Fruit fly (Drosophila melanogaster): ENCODE data around the gene CG14963.

CG14963 gene

DNA sequence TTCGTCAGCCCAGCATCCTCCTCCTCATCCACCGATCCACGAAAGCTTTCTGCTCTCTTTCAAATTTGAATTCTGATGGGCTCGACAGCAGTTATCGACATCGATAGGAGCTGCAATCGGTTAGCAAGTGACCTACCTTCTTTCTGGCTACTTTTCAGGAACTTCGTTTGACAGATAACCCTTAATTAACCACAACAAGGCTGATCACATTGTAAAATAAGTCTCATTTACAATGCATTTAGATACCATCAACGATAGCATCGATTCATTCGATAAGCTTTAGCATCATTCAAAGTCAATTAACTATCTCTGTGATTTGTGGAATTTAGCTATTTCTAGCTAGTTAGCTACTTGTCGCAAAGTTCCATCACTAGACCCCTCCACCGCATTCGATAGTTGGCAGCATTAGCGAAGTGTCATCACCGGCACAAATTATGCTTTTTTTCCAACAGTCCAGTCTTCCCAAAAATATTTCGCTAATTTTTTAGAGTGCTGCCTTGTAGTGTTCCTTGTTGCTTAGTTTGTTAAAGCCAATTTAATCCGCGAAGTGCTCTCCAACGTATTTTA lies 6.3 kb upstream of the CG14963 start, which contains the start of the genes MnM and Girdin (continued):
- no peak for TF ChIP-seq CG15011 (GFP tag; optimal IDR thresholded peaks at IDR 0.05)
- no peak for TF ChIP-seq dmrt99B (tag; optimal IDR thresholded peaks at IDR 0.05)
- TF ChIP-seq pb (GFP tag; optimal IDR thresholded peaks at IDR 0.05) = peak; percentile 53
- TF ChIP-seq zen (tag; optimal IDR thresholded peaks at IDR 0.05) = peak; percentile 54
- no peak for TF ChIP-seq CG17568 (GFP tag; optimal IDR thresholded peaks at IDR 0.05)
- TF ChIP-seq Dref (GFP tag; IDR thresholded peaks at IDR 0.05) = peak; percentile 68
- TF ChIP-seq CG3995 (GFP tag; optimal IDR thresholded peaks at IDR 0.05) = peak; percentile 86
- TF ChIP-seq CG11560 (tag; IDR thresholded peaks at IDR 0.05) = peak; percentile 53; the same call in 1 of the 3 replicates
- peak; percentile 50 for TF ChIP-seq Mes4 (GFP tag; optimal IDR thresholded peaks at IDR 0.05)
- no peak for TF ChIP-seq fd64A (GFP tag; optimal IDR thresholded peaks at IDR 0.05)
- TF ChIP-seq nerfin-1 (tag; optimal IDR thresholded peaks at IDR 0.05) = peak; percentile 6
- peak; percentile 41; the same call in 1 of the 2 replicates for TF ChIP-seq Xrp1 (GFP tag; IDR thresholded peaks at IDR 0.05)
- no peak for TF ChIP-seq D19B (GFP tag; optimal IDR thresholded peaks at IDR 0.05)
- TF ChIP-seq trem (tag; optimal IDR thresholded peaks at IDR 0.05) = peak; percentile 91
- no peak for TF ChIP-seq Hr39 (optimal IDR thresholded peaks at IDR 0.05)
- TF ChIP-seq mam (GFP tag; optimal IDR thresholded peaks at IDR 0.05) = peak; percentile 74
- peak; percentile 34; the same call in 1 of the 2 replicates for TF ChIP-seq CG11247 (GFP tag; IDR thresholded peaks at IDR 0.05)
- peak; percentile 67; the same call in 2 of the 3 replicates for TF ChIP-seq CG6175 (GFP tag; IDR thresholded peaks at IDR 0.05)
- TF ChIP-seq NFAT (GFP tag; IDR thresholded peaks at IDR 0.05) = peak; percentile 62; the same call in 1 of the 2 replicates
- no peak for TF ChIP-seq toy (GFP tag; IDR thresholded peaks at IDR 0.05)
- TF ChIP-seq yki (optimal IDR thresholded peaks at IDR 0.05) = no peak
- no peak for TF ChIP-seq Optix (GFP tag; IDR thresholded peaks at IDR 0.05)
- peak; percentile 75 for TF ChIP-seq maf-S (GFP tag; optimal IDR thresholded peaks at IDR 0.05)
- no peak for TF ChIP-seq CG2199 (GFP tag; IDR thresholded peaks at IDR 0.05)
- TF ChIP-seq CG10565 (GFP tag; optimal IDR thresholded peaks at IDR 0.05) = no peak
- TF ChIP-seq Dfd (GFP tag; optimal IDR thresholded peaks at IDR 0.05) = no peak
- no peak for TF ChIP-seq CG10147 (GFP tag; optimal IDR thresholded peaks at IDR 0.05)
- peak; percentile 74; the same call in 2 of the 3 replicates for TF ChIP-seq CG34224 (GFP tag; IDR thresholded peaks at IDR 0.05; ENCODE audit: partially characterized antibody)
- TF ChIP-seq run (tag; optimal IDR thresholded peaks at IDR 0.05) = no peak
- TF ChIP-seq B-H2 (GFP tag; optimal IDR thresholded peaks at IDR 0.05) = no peak
- peak; percentile 88 for TF ChIP-seq CG9932 (GFP tag; IDR thresholded peaks at IDR 0.05)
- TF ChIP-seq CG15269 (tag; optimal IDR thresholded peaks at IDR 0.05) = no peak
- TF ChIP-seq Fer3 (tag; optimal IDR thresholded peaks at IDR 0.05) = no peak
- TF ChIP-seq gfzf (GFP tag; optimal IDR thresholded peaks at IDR 0.05) = peak; percentile 34
- TF ChIP-seq CG30403 (GFP tag; optimal IDR thresholded peaks at IDR 0.05) = peak; percentile 87
- no peak for TF ChIP-seq en (GFP tag; optimal IDR thresholded peaks at IDR 0.05)
- TF ChIP-seq pzg (GFP tag; optimal IDR thresholded peaks at IDR 0.05) = peak; percentile 82
- TF ChIP-seq ttk (GFP tag; IDR thresholded peaks at IDR 0.05) = no peak
- 0 out of 2 replicates have a peak, but pooled peaks have one; percentile 19 for TF ChIP-seq CG14441 (GFP tag; IDR thresholded peaks at IDR 0.05)
- TF ChIP-seq Mad (GFP tag; optimal IDR thresholded peaks at IDR 0.05) = peak; percentile 67
- no peak for TF ChIP-seq Lpt (GFP tag; optimal IDR thresholded peaks at IDR 0.05)
- TF ChIP-seq Ravus (GFP tag; IDR thresholded peaks at IDR 0.05) = no peak
- TF ChIP-seq CG12104 (GFP tag; optimal IDR thresholded peaks at IDR 0.05) = peak; percentile 41
- TF ChIP-seq CG42726 (GFP tag; IDR thresholded peaks at IDR 0.05; ENCODE audit: partially characterized antibody) = 0 out of 2 replicates have a peak, but pooled peaks have one; percentile 49
- no peak; the same call in 1 of the 2 replicates for TF ChIP-seq HLH3B (GFP tag; IDR thresholded peaks at IDR 0.05)
- TF ChIP-seq CG8924 (tag; optimal IDR thresholded peaks at IDR 0.05) = peak; percentile 46
- TF ChIP-seq otp (GFP tag; IDR thresholded peaks at IDR 0.05) = no peak
- TF ChIP-seq dysf (GFP tag; IDR thresholded peaks at IDR 0.05) = peak; percentile 64; the same call in 2 of the 3 replicates
- no peak for TF ChIP-seq tio (GFP tag; optimal IDR thresholded peaks at IDR 0.05)
- TF ChIP-seq Elba2 (GFP tag; optimal IDR thresholded peaks at IDR 0.05) = no peak
- peak; percentile 16; the same call in 1 of the 3 replicates for TF ChIP-seq zfh1 (GFP tag; IDR thresholded peaks at IDR 0.05)
- peak; percentile 77 to 83 for TF ChIP-seq dpn (GFP tag; optimal IDR thresholded peaks at IDR 0.05)
